Worm (Caenorhabditis elegans): ENCODE measurements around the gene F41C3.7.

- TF ChIP-seq dao-5 (tag; optimal IDR thresholded peaks at IDR 0.05) = no peak
- TF ChIP-seq W03F9.2 (tag; optimal IDR thresholded peaks at IDR 0.05) = no peak
- TF ChIP-seq him-1 (tag; optimal IDR thresholded peaks at IDR 0.05) = no peak
These were observed 33.8 kb upstream of the F41C3.7 start for ce11 chrII:4696055-4696454.
